Worm (Caenorhabditis elegans) whole organism, L2 larva: ENCODE data around the gene nhx-6.

ENCODE experiments used
- C34F6.9 ChIP-seq: fragments of 150-350 bp; optimal IDR thresholded peaks from 2 replicates; lab custom pipeline; 2014; ENCODE audit warnings: missing biosample characterization, missing genetic modification characterization
- F13H6.1 ChIP-seq: sonication (generic microtip); optimal IDR thresholded peaks from 2 replicates; lab custom pipeline; 2016; ENCODE audit warnings: missing genetic modification characterization, missing compliant biosample characterization
- R02D3.7 ChIP-seq: fragments of 150-350 bp; optimal IDR thresholded peaks from 2 replicates; lab custom pipeline; 2014; ENCODE audit warnings: missing biosample characterization, missing genetic modification characterization
- ZK546.5 ChIP-seq: sonication (generic microtip); optimal IDR thresholded peaks from 2 replicates; lab custom pipeline; 2017; ENCODE audit warnings: missing biosample characterization, missing genetic modification characterization
- alr-1 ChIP-seq: fragments of 150-350 bp; optimal IDR thresholded peaks from 2 replicates; lab custom pipeline; 2014; ENCODE audit warnings: missing biosample characterization, missing genetic modification characterization
- aly-2 ChIP-seq: fragments of 150-350 bp; optimal IDR thresholded peaks from 2 replicates; lab custom pipeline; 2014; ENCODE audit warnings: missing biosample characterization, missing genetic modification characterization
- ama-1 ChIP-seq: fragments of 150-350 bp; optimal IDR thresholded peaks from 2 replicates; lab custom pipeline; 2018; ENCODE audit warnings: inconsistent platforms
- blmp-1 ChIP-seq: sonication (generic microtip); optimal IDR thresholded peaks from 2 replicates; lab custom pipeline; 2017; ENCODE audit warnings: missing genetic modification characterization, mild to moderate bottlenecking, missing compliant biosample characterization, antibody characterized with exemption, moderate library complexity; ENCODE audit not compliant: insufficient read depth
- ceh-16 ChIP-seq: fragments of 150-350 bp; optimal IDR thresholded peaks from 2 replicates; lab custom pipeline; 2014; ENCODE audit warnings: missing biosample characterization, missing genetic modification characterization
- crh-2 ChIP-seq: sonication (generic microtip); optimal IDR thresholded peaks from 2 replicates; lab custom pipeline; 2017; ENCODE audit warnings: missing biosample characterization, missing genetic modification characterization
- dmd-4 ChIP-seq: sonication (generic microtip); optimal IDR thresholded peaks from 2 replicates; lab custom pipeline; 2017; ENCODE audit warnings: missing biosample characterization, missing genetic modification characterization
- egl-27 ChIP-seq: sonication (generic microtip); optimal IDR thresholded peaks from 3 replicates; lab custom pipeline; 2017; ENCODE audit warnings: missing biosample characterization, missing genetic modification reagents, missing genetic modification characterization
- elt-3 ChIP-seq: sonication (generic microtip); optimal IDR thresholded peaks from 2 replicates; lab custom pipeline; 2017; ENCODE audit warnings: missing biosample characterization, missing genetic modification characterization
- fos-1 ChIP-seq: fragments of 150-350 bp; optimal IDR thresholded peaks from 2 replicates; lab custom pipeline; 2014; ENCODE audit warnings: missing biosample characterization, missing genetic modification characterization
- gmeb-1 ChIP-seq: fragments of 150-350 bp; optimal IDR thresholded peaks from 2 replicates; lab custom pipeline; 2014; ENCODE audit warnings: missing biosample characterization, missing genetic modification characterization
- lin-11 ChIP-seq: fragments of 150-350 bp; sonication (generic microtip); optimal IDR thresholded peaks from 2 replicates; lab custom pipeline; 2014; ENCODE audit warnings: missing biosample characterization, missing genetic modification characterization, inconsistent platforms, mixed read lengths
- lin-13 ChIP-seq: fragments of 150-350 bp; optimal IDR thresholded peaks from 2 replicates; lab custom pipeline; 2014; ENCODE audit warnings: missing biosample characterization, missing genetic modification reagents, missing genetic modification characterization
- lin-39 ChIP-seq: fragments of 150-350 bp; optimal IDR thresholded peaks from 2 replicates; lab custom pipeline; 2014; ENCODE audit warnings: missing biosample characterization, missing genetic modification reagents, missing genetic modification characterization
- lsy-2 ChIP-seq, 2 experiments: fragments of 150-350 bp in 1 of 2; sonication (generic microtip) in 1 of 2; optimal IDR thresholded peaks; 2 replicates each; lab custom pipeline; 2014 to 2017; ENCODE audit warnings: missing biosample characterization in 2 of 2, missing genetic modification characterization in 2 of 2
- mbf-1 ChIP-seq: sonication (generic microtip); optimal IDR thresholded peaks from 2 replicates; lab custom pipeline; 2017; ENCODE audit warnings: missing biosample characterization, missing genetic modification characterization
- mdl-1 ChIP-seq, 2 experiments: fragments of 150-350 bp in 1 of 2; sonication (generic microtip) in 1 of 2; optimal IDR thresholded peaks; 2 replicates each; lab custom pipeline; 2017; ENCODE audit warnings: missing biosample characterization in 2 of 2, missing genetic modification characterization in 2 of 2
- nhr-10 ChIP-seq: sonication (generic microtip); optimal IDR thresholded peaks from 2 replicates; lab custom pipeline; 2017; ENCODE audit warnings: missing biosample characterization, missing genetic modification characterization
- nhr-12 ChIP-seq: fragments of 150-350 bp; optimal IDR thresholded peaks from 2 replicates; lab custom pipeline; 2014; ENCODE audit warnings: missing biosample characterization, missing genetic modification characterization
- nhr-129 ChIP-seq: fragments of 150-350 bp; optimal IDR thresholded peaks from 2 replicates; lab custom pipeline; 2014; ENCODE audit warnings: missing biosample characterization, missing genetic modification characterization
- nhr-21 ChIP-seq: fragments of 150-350 bp; optimal IDR thresholded peaks from 2 replicates; lab custom pipeline; 2014; ENCODE audit warnings: missing biosample characterization, missing genetic modification characterization
- nhr-23 ChIP-seq: fragments of 150-350 bp; optimal IDR thresholded peaks from 2 replicates; lab custom pipeline; 2014; ENCODE audit warnings: missing biosample characterization, missing genetic modification reagents, missing genetic modification characterization
- nhr-237 ChIP-seq: fragments of 150-350 bp; optimal IDR thresholded peaks from 2 replicates; lab custom pipeline; 2014; ENCODE audit warnings: missing biosample characterization, missing genetic modification characterization
- nhr-6 ChIP-seq: fragments of 150-350 bp; optimal IDR thresholded peaks from 2 replicates; lab custom pipeline; 2014; ENCODE audit warnings: missing biosample characterization, missing genetic modification characterization
- nhr-77 ChIP-seq: fragments of 150-350 bp; optimal IDR thresholded peaks from 2 replicates; lab custom pipeline; 2014; ENCODE audit warnings: missing biosample characterization, missing genetic modification characterization
- peb-1 ChIP-seq: fragments of 150-350 bp; optimal IDR thresholded peaks from 2 replicates; lab custom pipeline; 2014; ENCODE audit warnings: missing biosample characterization, missing genetic modification characterization
- sem-4 ChIP-seq: fragments of 150-350 bp; optimal IDR thresholded peaks from 2 replicates; lab custom pipeline; 2014; ENCODE audit warnings: missing biosample characterization, missing genetic modification reagents, missing genetic modification characterization
- skn-1 ChIP-seq: sonication (generic microtip); optimal IDR thresholded peaks from 2 replicates; lab custom pipeline; 2017; ENCODE audit warnings: missing biosample characterization, missing genetic modification characterization
- sma-3 ChIP-seq: sonication (generic microtip); optimal IDR thresholded peaks from 2 replicates; lab custom pipeline; 2016; ENCODE audit warnings: missing genetic modification reagents, missing genetic modification characterization, missing compliant biosample characterization
- snpc-4 ChIP-seq: fragments of 150-350 bp; optimal IDR thresholded peaks from 2 replicates; lab custom pipeline; 2014; ENCODE audit warnings: missing biosample characterization, missing genetic modification characterization
- unc-39 ChIP-seq: fragments of 150-350 bp; optimal IDR thresholded peaks from 2 replicates; lab custom pipeline; 2014; ENCODE audit warnings: missing biosample characterization, missing genetic modification characterization
- unc-55 ChIP-seq: fragments of 150-350 bp; sonication (generic microtip); optimal IDR thresholded peaks from 3 replicates; lab custom pipeline; 2014; ENCODE audit warnings: missing biosample characterization, missing genetic modification reagents, missing genetic modification characterization
- unc-62 ChIP-seq: fragments of 150-350 bp; optimal IDR thresholded peaks from 2 replicates; lab custom pipeline; 2014; ENCODE audit warnings: missing biosample characterization, missing genetic modification reagents, missing genetic modification characterization
- zag-1 ChIP-seq: fragments of 150-350 bp; optimal IDR thresholded peaks from 2 replicates; lab custom pipeline; 2014; ENCODE audit warnings: missing biosample characterization, missing genetic modification characterization
- ztf-1 ChIP-seq: fragments of 200-800 bp; sonication (Bioruptor generic); conservative IDR thresholded peaks from 2 replicates; pipeline ENCODE4 v1.3.6; 2022; ENCODE audit warnings: missing genetic modification characterization, missing compliant biosample characterization
- ztf-4 ChIP-seq: fragments of 150-350 bp; optimal IDR thresholded peaks from 2 replicates; lab custom pipeline; 2014; ENCODE audit warnings: missing biosample characterization, missing genetic modification characterization

Gene nhx-6

ce11 chrII:1703363-1703762, 32.7 kb downstream of the nhx-6 start, which contains the start of gene fbxb-47:
fbxb-47 (minus strand) TSS chrII:1703463.
- TF ChIP-seq nhr-21 (no peak), lin-39 (tag; lab: Kevin White, UChicago) (no peak), alr-1 (tag; lab: Kevin White, UChicago) (no peak)

ce11 chrII:1706385-1706784, 35.8 kb downstream of the nhx-6 start, which contains the start of gene sdz-18:
sdz-18 (minus strand) TSS chrII:1706485.
- no peak for TF ChIP-seq lin-39 (tag; lab: Kevin White, UChicago)
- TF ChIP-seq ama-1 (lab: Kevin White, UChicago), result no peak
- no peak for TF ChIP-seq dmd-4
- TF ChIP-seq lin-11, result no peak
- no peak for TF ChIP-seq mdl-1 (tag; optimal IDR thresholded peaks at IDR 0.05; lab: Kevin White, UChicago)
- TF ChIP-seq mbf-1 (tag; lab: Kevin White, UChicago), result no peak
- TF ChIP-seq blmp-1, result no peak
- TF ChIP-seq egl-27 (tag; lab: Kevin White, UChicago), result no peak
- TF ChIP-seq nhr-77, result no peak
- TF ChIP-seq zag-1, result no peak
- no peak for TF ChIP-seq ztf-1 (GFP tag; lab: Robert Waterston, UW)

ce11 chrII:1709959-1710358, 39.3 kb downstream of the nhx-6 start, which contains the start of gene fbxa-184:
fbxa-184 (plus strand) TSS chrII:1710259.
- TF ChIP-seq mbf-1 (tag; lab: Kevin White, UChicago) (no peak), snpc-4 (no peak), elt-3 (tag; lab: Kevin White, UChicago) (no peak), ZK546.5 (tag; lab: Kevin White, UChicago) (no peak), egl-27 (tag; lab: Kevin White, UChicago) (no peak), dmd-4 (no peak), nhr-12 (tag; lab: Kevin White, UChicago) (no peak), crh-2 (tag; lab: Kevin White, UChicago) (no peak), nhr-10 (no peak), peb-1 (tag; lab: Kevin White, UChicago) (no peak), unc-55 (GFP tag; lab: Kevin White, UChicago) (no peak), nhr-129 (tag; lab: Kevin White, UChicago) (no peak), R02D3.7 (tag; lab: Kevin White, UChicago) (no peak), ama-1 (lab: Kevin White, UChicago) (no peak), lin-39 (tag; lab: Kevin White, UChicago) (no peak)

- TF ChIP-seq fos-1 (tag; lab: Kevin White, UChicago) (no peak), nhr-12 (tag; lab: Kevin White, UChicago) (no peak), zag-1 (no peak), C34F6.9 (tag; lab: Kevin White, UChicago) (no peak), nhr-23 (tag; lab: Kevin White, UChicago) (no peak), R02D3.7 (tag; lab: Kevin White, UChicago) (no peak), lsy-2 (tag; optimal IDR thresholded peaks at IDR 0.05; lab: Kevin White, UChicago) (no peak), egl-27 (tag; lab: Kevin White, UChicago) (no peak), gmeb-1 (tag; lab: Kevin White, UChicago) (no peak), F13H6.1 (tag; lab: Kevin White, UChicago) (no peak), alr-1 (tag; lab: Kevin White, UChicago) (no peak), skn-1 (no peak), ztf-1 (GFP tag; lab: Robert Waterston, UW) (no peak), nhr-21 (no peak)
Observed at ce11 chrII:1712938-1713337, 42.3 kb downstream of the nhx-6 start, which contains the start of gene btb-7. btb-7 (plus strand) TSS chrII:1713238.

ce11 chrII:1714772-1715353, 44.2 kb downstream of the nhx-6 start, which contains the start of gene btb-6:
btb-6 (plus strand) TSS chrII:1715303.
- TF ChIP-seq crh-2 (tag; lab: Kevin White, UChicago) (no peak), F13H6.1 (tag; lab: Kevin White, UChicago) (no peak), elt-3 (tag; lab: Kevin White, UChicago) (no peak)

ce11 chrII:1719153-1719552, 48.5 kb downstream of the nhx-6 start, which contains the start of gene fbxb-48:
fbxb-48 (minus strand) TSS chrII:1719253.
- TF ChIP-seq F13H6.1 (tag; lab: Kevin White, UChicago) (no peak), ztf-1 (GFP tag; lab: Robert Waterston, UW) (no peak), crh-2 (tag; lab: Kevin White, UChicago) (no peak), lin-39 (tag; lab: Kevin White, UChicago) (no peak), skn-1 (no peak), unc-62 (no peak), unc-55 (GFP tag; lab: Kevin White, UChicago) (no peak), sma-3 (no peak), aly-2 (tag; lab: Kevin White, UChicago) (no peak), sem-4 (tag; lab: Kevin White, UChicago) (no peak), mbf-1 (tag; lab: Kevin White, UChicago) (no peak), ztf-4 (tag; lab: Kevin White, UChicago) (no peak), lin-13 (no peak), ceh-16 (tag; lab: Kevin White, UChicago) (no peak), lin-11 (no peak), C34F6.9 (tag; lab: Kevin White, UChicago) (no peak), nhr-6 (no peak), nhr-129 (tag; lab: Kevin White, UChicago) (no peak), unc-39 (no peak), nhr-237 (tag; lab: Kevin White, UChicago) (no peak)
